Fruit fly (Drosophila melanogaster): ENCODE data around the gene TTLL4B.

DNA sequence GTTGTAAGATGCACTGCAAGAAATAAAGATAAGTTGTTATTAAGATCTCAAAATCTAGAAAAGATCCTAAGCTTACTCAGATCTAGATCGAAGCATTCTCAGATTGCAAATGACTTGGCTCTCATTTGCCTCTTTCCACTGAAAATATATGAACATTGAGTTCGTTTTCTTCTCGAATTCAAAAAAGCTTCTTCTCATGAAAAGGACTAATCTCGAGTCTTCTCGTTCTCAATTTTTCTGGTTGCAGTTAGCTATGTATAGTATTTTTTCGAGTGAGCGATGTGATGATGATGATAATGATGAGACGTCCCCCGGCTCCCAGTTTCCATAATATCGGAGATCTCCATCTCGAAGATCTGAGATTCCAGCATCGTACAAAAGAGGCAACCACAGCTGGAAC is 6.1 kb upstream of the TTLL4B start:
- no peak for TF ChIP-seq psq (optimal IDR thresholded peaks at IDR 0.05)
- no peak for TF ChIP-seq Sin3A (optimal IDR thresholded peaks at IDR 0.05)
- no peak for TF ChIP-seq insv (optimal IDR thresholded peaks at IDR 0.05)
- no peak for TF ChIP-seq h (optimal IDR thresholded peaks at IDR 0.05)
- no peak for TF ChIP-seq ttk (optimal IDR thresholded peaks at IDR 0.05)

Data from Kc167 (cell line).